Fruit fly (Drosophila melanogaster) whole organism, embryonic: Measurements from ENCODE around the gene CG17028.

Experiments
- Ada2b ChIP-seq: fragments of 200-800 bp; sonication (Bioruptor generic); IDR thresholded peaks from 2 replicates; pipeline ENCODE4 v1.3.6; 2022; ENCODE audit warnings: missing biosample characterization, missing genetic modification characterization
- B-H2 ChIP-seq: fragments of 200-800 bp; sonication (Bioruptor generic); optimal IDR thresholded peaks from 2 replicates; lab custom pipeline; 2018; ENCODE audit warnings: missing biosample characterization, mild to moderate bottlenecking, missing genetic modification characterization
- Blimp-1 ChIP-seq: fragments of 200-800 bp; sonication (Bioruptor generic); optimal IDR thresholded peaks from 3 replicates; lab custom pipeline; 2018; ENCODE audit warnings: missing biosample characterization, missing genetic modification characterization, mild to moderate bottlenecking, moderate library complexity, missing genetic modification reagents
- Bteb2 ChIP-seq: fragments of 200-800 bp; sonication (Bioruptor generic); optimal IDR thresholded peaks from 2 replicates; lab custom pipeline; 2016; ENCODE audit warnings: missing biosample characterization, missing genetic modification characterization
- CG10366 ChIP-seq: fragments of 200-800 bp; sonication (Bioruptor generic); IDR thresholded peaks from 2 replicates; pipeline ENCODE4 v1.3.6; 2022; ENCODE audit warnings: missing biosample characterization, missing genetic modification characterization
- CG11695 ChIP-seq: fragments of 200-800 bp; sonication (Bioruptor generic); IDR thresholded peaks from 3 replicates; pipeline ENCODE4 v1.3.6; 2022; ENCODE audit warnings: missing biosample characterization, missing genetic modification characterization
- CG1233 ChIP-seq: fragments of 200-800 bp; sonication (Bioruptor generic); optimal IDR thresholded peaks from 4 replicates; lab custom pipeline; 2018; ENCODE audit warnings: missing biosample characterization, mild to moderate bottlenecking, missing genetic modification characterization
- CG13424 ChIP-seq: fragments of 200-800 bp; sonication (Bioruptor generic); optimal IDR thresholded peaks from 2 replicates; lab custom pipeline; 2019; ENCODE audit warnings: missing biosample characterization, mild to moderate bottlenecking, missing genetic modification characterization, moderate library complexity
- CG14014 ChIP-seq: fragments of 200-800 bp; sonication (Bioruptor generic); IDR thresholded peaks from 2 replicates; pipeline ENCODE4 v1.3.6; 2022; ENCODE audit warnings: missing biosample characterization, missing genetic modification characterization
- CG14441 ChIP-seq: fragments of 200-800 bp; sonication (Bioruptor generic); IDR thresholded peaks from 2 replicates; pipeline ENCODE4 v1.3.6; 2022; ENCODE audit warnings: missing biosample characterization, missing genetic modification characterization
- CG14667 ChIP-seq: fragments of 200-800 bp; sonication (Bioruptor generic); IDR thresholded peaks from 2 replicates; pipeline ENCODE4 v1.3.6; 2022; ENCODE audit warnings: missing biosample characterization, missing genetic modification characterization
- CG2116 ChIP-seq: fragments of 200-800 bp; sonication (Bioruptor generic); optimal IDR thresholded peaks from 3 replicates; lab custom pipeline; 2018; ENCODE audit warnings: missing biosample characterization, mild to moderate bottlenecking, missing genetic modification characterization
- CG2120 ChIP-seq: fragments of 200-800 bp; sonication (Bioruptor generic); optimal IDR thresholded peaks from 3 replicates; lab custom pipeline; 2016; ENCODE audit warnings: missing biosample characterization, missing genetic modification characterization
- CG33557 ChIP-seq: fragments of 200-800 bp; sonication (Bioruptor generic); optimal IDR thresholded peaks from 2 replicates; lab custom pipeline; 2019; ENCODE audit warnings: missing biosample characterization, mild to moderate bottlenecking, missing genetic modification characterization, moderate library complexity
- CG34376 ChIP-seq: fragments of 200-800 bp; sonication (Bioruptor generic); optimal IDR thresholded peaks from 2 replicates; lab custom pipeline; 2018; ENCODE audit warnings: missing biosample characterization, mild to moderate bottlenecking, missing genetic modification characterization
- CG4328 ChIP-seq: fragments of 200-800 bp; sonication (Bioruptor generic); optimal IDR thresholded peaks from 3 replicates; lab custom pipeline; 2017; ENCODE audit warnings: missing biosample characterization, missing genetic modification reagents, missing genetic modification characterization
- CG4707 ChIP-seq: fragments of 200-800 bp; sonication (Bioruptor generic); optimal IDR thresholded peaks from 2 replicates; lab custom pipeline; 2018; ENCODE audit warnings: missing biosample characterization, mild to moderate bottlenecking, missing genetic modification characterization, moderate library complexity
- CG7556 ChIP-seq: fragments of 200-800 bp; sonication (Bioruptor generic); optimal IDR thresholded peaks from 2 replicates; lab custom pipeline; 2017; ENCODE audit warnings: missing biosample characterization, mild to moderate bottlenecking, missing genetic modification characterization
- CG8924 ChIP-seq: fragments of 200-800 bp; optimal IDR thresholded peaks from 3 replicates; lab custom pipeline; 2019; ENCODE audit warnings: missing biosample characterization, mild to moderate bottlenecking, missing genetic modification characterization, moderate library complexity
- CG9609 ChIP-seq: fragments of 200-800 bp; sonication (Bioruptor generic); optimal IDR thresholded peaks from 3 replicates; lab custom pipeline; 2016; ENCODE audit warnings: missing biosample characterization, missing genetic modification characterization
- CG9817 ChIP-seq: fragments of 200-800 bp; sonication (Bioruptor generic); optimal IDR thresholded peaks from 2 replicates; lab custom pipeline; 2018; ENCODE audit warnings: missing biosample characterization, mild to moderate bottlenecking, missing genetic modification characterization, moderate library complexity
- D19B ChIP-seq: fragments of 200-800 bp; sonication (Bioruptor generic); optimal IDR thresholded peaks from 2 replicates; lab custom pipeline; 2017; ENCODE audit warnings: missing biosample characterization, mild to moderate bottlenecking, missing genetic modification characterization
- Dip3 ChIP-seq: fragments of 200-800 bp; sonication (Bioruptor generic); optimal IDR thresholded peaks from 3 replicates; lab custom pipeline; 2016; ENCODE audit warnings: missing biosample characterization, missing genetic modification characterization
- Dref ChIP-seq: fragments of 200-800 bp; sonication (Bioruptor generic); IDR thresholded peaks from 2 replicates; pipeline ENCODE4 v1.3.6; 2022; ENCODE audit warnings: missing biosample characterization, missing genetic modification characterization
- E2f2 ChIP-seq: fragments of 200-800 bp; sonication (Bioruptor generic); IDR thresholded peaks from 2 replicates; pipeline ENCODE4 v1.3.6; 2022; ENCODE audit warnings: missing biosample characterization, missing genetic modification characterization
- Fer1 ChIP-seq: fragments of 200-800 bp; sonication (Bioruptor generic); optimal IDR thresholded peaks from 2 replicates; lab custom pipeline; 2017; ENCODE audit warnings: missing biosample characterization, mild to moderate bottlenecking, missing genetic modification characterization
- Hmx ChIP-seq: fragments of 200-800 bp; sonication (Bioruptor generic); optimal IDR thresholded peaks from 2 replicates; lab custom pipeline; 2016; ENCODE audit warnings: missing biosample characterization, missing genetic modification characterization
- Hsf ChIP-seq: fragments of 200-800 bp; sonication (Bioruptor generic); optimal IDR thresholded peaks from 3 replicates; lab custom pipeline; 2016; ENCODE audit warnings: missing biosample characterization, missing genetic modification characterization
- Lpt ChIP-seq: fragments of >200 bp; optimal IDR thresholded peaks from 2 replicates; lab custom pipeline; 2018; ENCODE audit warnings: missing biosample characterization, missing genetic modification characterization
- Myb ChIP-seq: fragments of 200-800 bp; sonication (Bioruptor generic); optimal IDR thresholded peaks from 2 replicates; lab custom pipeline; 2016; ENCODE audit warnings: missing biosample characterization, missing genetic modification characterization
- Neu2 ChIP-seq: fragments of 200-800 bp; sonication (Bioruptor generic); optimal IDR thresholded peaks from 3 replicates; lab custom pipeline; 2016; ENCODE audit warnings: missing biosample characterization, missing genetic modification characterization, borderline replicate concordance
- NfI ChIP-seq: fragments of 200-800 bp; sonication (Bioruptor generic); optimal IDR thresholded peaks from 3 replicates; lab custom pipeline; 2018; ENCODE audit warnings: missing biosample characterization, mild to moderate bottlenecking, missing genetic modification characterization, moderate library complexity
- Sox102F ChIP-seq: fragments of 200-800 bp; sonication (Bioruptor generic); optimal IDR thresholded peaks from 2 replicates; lab custom pipeline; 2018; ENCODE audit warnings: missing biosample characterization, mild to moderate bottlenecking, missing genetic modification characterization, moderate library complexity
- bab2 ChIP-seq: fragments of 200-800 bp; sonication (Bioruptor generic); optimal IDR thresholded peaks from 2 replicates; lab custom pipeline; 2016; ENCODE audit warnings: missing biosample characterization, missing genetic modification characterization
- corto ChIP-seq: fragments of 200-800 bp; sonication (Bioruptor generic); optimal IDR thresholded peaks from 2 replicates; lab custom pipeline; 2016; ENCODE audit warnings: missing biosample characterization, mild to moderate bottlenecking, missing genetic modification characterization, moderate library complexity
- crp ChIP-seq, 2 experiments: fragments of 200-800 bp; sonication (Bioruptor generic); optimal IDR thresholded peaks; 2 replicates in 1 of 2; 3 replicates in 1 of 2; lab custom pipeline; 2017; ENCODE audit warnings: missing biosample characterization in 2 of 2, missing genetic modification characterization in 2 of 2, mild to moderate bottlenecking in 1 of 2, moderate library complexity in 1 of 2
- dmrt11E ChIP-seq: fragments of 200-800 bp; sonication (Bioruptor generic); optimal IDR thresholded peaks from 3 replicates; lab custom pipeline; 2018; ENCODE audit warnings: missing biosample characterization, mild to moderate bottlenecking, missing genetic modification characterization, moderate library complexity
- exex ChIP-seq: fragments of 200-800 bp; sonication (Bioruptor generic); optimal IDR thresholded peaks from 4 replicates; lab custom pipeline; 2018; ENCODE audit warnings: missing biosample characterization, mild to moderate bottlenecking, missing genetic modification characterization, moderate library complexity
- fd3F ChIP-seq: fragments of 200-800 bp; sonication (Bioruptor generic); optimal IDR thresholded peaks from 2 replicates; lab custom pipeline; 2018; ENCODE audit warnings: missing biosample characterization, mild to moderate bottlenecking, missing genetic modification characterization, moderate library complexity
- fd64A ChIP-seq: fragments of 200-800 bp; sonication (Bioruptor generic); optimal IDR thresholded peaks from 3 replicates; lab custom pipeline; 2018; ENCODE audit warnings: missing biosample characterization, mild to moderate bottlenecking, missing genetic modification characterization
- hb ChIP-seq: fragments of 200-800 bp; sonication (Bioruptor generic); IDR thresholded peaks from 3 replicates; pipeline ENCODE4 v1.3.6; 2022; ENCODE audit warnings: missing biosample characterization, missing genetic modification characterization; ENCODE audit not compliant: partially characterized antibody
- jing ChIP-seq: fragments of 200-800 bp; sonication (Bioruptor generic); optimal IDR thresholded peaks from 2 replicates; lab custom pipeline; 2018; ENCODE audit warnings: missing biosample characterization, mild to moderate bottlenecking, missing genetic modification characterization
- jumu ChIP-seq: fragments of 200-800 bp; sonication (Bioruptor generic); optimal IDR thresholded peaks from 3 replicates; lab custom pipeline; 2016; ENCODE audit warnings: missing biosample characterization, missing genetic modification characterization
- shn ChIP-seq: fragments of 200-800 bp; sonication (Bioruptor generic); optimal IDR thresholded peaks from 3 replicates; lab custom pipeline; 2016; ENCODE audit warnings: missing biosample characterization, missing genetic modification characterization
- slou ChIP-seq: fragments of 200-800 bp; sonication (Bioruptor generic); optimal IDR thresholded peaks from 3 replicates; lab custom pipeline; 2016; ENCODE audit warnings: missing biosample characterization, missing genetic modification characterization
- sob ChIP-seq: fragments of 200-800 bp; sonication (Bioruptor generic); IDR thresholded peaks from 2 replicates; pipeline ENCODE4 v1.3.6; 2022; ENCODE audit warnings: missing biosample characterization, missing genetic modification characterization
- sqz ChIP-seq: fragments of 200-800 bp; sonication (Bioruptor generic); optimal IDR thresholded peaks from 3 replicates; lab custom pipeline; 2018; ENCODE audit warnings: missing biosample characterization, mild to moderate bottlenecking, missing genetic modification characterization
- wek ChIP-seq: fragments of 200-800 bp; sonication (Bioruptor generic); optimal IDR thresholded peaks from 3 replicates; lab custom pipeline; 2018; ENCODE audit warnings: missing biosample characterization, mild to moderate bottlenecking, missing genetic modification characterization, moderate library complexity

Gene CG17028

dm6 chr3L:16011319-16012210 lies 33.2 kb downstream of the CG17028 start, which contains the start of gene mib1 (continued):
- TF ChIP-seq Lpt (GFP tag; lab: Kevin White, UChicago) (no peak), corto (no peak), Myb (peak; percentile 91), jumu (GFP tag; lab: Kevin White, UChicago) (no peak), CG14014 (GFP tag; lab: Robert Waterston, UW) (0 out of 2 replicates have a peak, but pooled peaks have one; percentile 24), shn (GFP tag; lab: Kevin White, UChicago) (peak; percentile 27), CG8924 (peak; percentile 42), Hsf (GFP tag; lab: Kevin White, UChicago) (peak; percentile 24), CG9609 (peak; percentile 40), crp (GFP tag; optimal IDR thresholded peaks at IDR 0.05; lab: Kevin White, UChicago) (peak in 1 of 2 experiments; percentile 55), Dip3 (GFP tag; lab: Kevin White, UChicago) (no peak), Ada2b (no peak), CG7556 (peak; percentile 22), CG33557 (GFP tag; lab: Kevin White, UChicago) (peak; percentile 12), CG13424 (peak; percentile 41), exex (tag; lab: Kevin White, UChicago) (no peak), jing (GFP tag; lab: Kevin White, UChicago) (no peak), CG2116 (GFP tag; lab: Kevin White, UChicago) (peak; percentile 47), E2f2 (peak; percentile 23; the same call in 1 of the 2 replicates), Bteb2 (GFP tag; lab: Kevin White, UChicago) (no peak), CG4707 (GFP tag; lab: Kevin White, UChicago) (peak; percentile 99), CG10366 (GFP tag; lab: Robert Waterston, UW) (no peak), CG14441 (GFP tag; lab: Robert Waterston, UW) (0 out of 2 replicates have a peak, but pooled peaks have one; percentile 5), NfI (GFP tag; lab: Kevin White, UChicago) (peak; percentile 53), Fer1 (GFP tag; lab: Kevin White, UChicago) (peak; percentile 64), sqz (GFP tag; lab: Kevin White, UChicago) (no peak), Hmx (GFP tag; lab: Kevin White, UChicago) (no peak), bab2 (GFP tag; lab: Kevin White, UChicago) (no peak), Blimp-1 (GFP tag; lab: Kevin White, UChicago) (peak; percentile 18), dmrt11E (tag; lab: Kevin White, UChicago) (peak; percentile 1), fd64A (no peak), CG2120 (peak; percentile 40), CG34376 (GFP tag; lab: Kevin White, UChicago) (peak; percentile 29), sob (GFP tag; lab: Robert Waterston, UW) (peak; percentile 65; the same call in 1 of the 2 replicates), Neu2 (GFP tag; lab: Kevin White, UChicago) (no peak), Sox102F (GFP tag; lab: Kevin White, UChicago) (no peak), fd3F (GFP tag; lab: Kevin White, UChicago) (no peak), hb (peak; percentile 84), CG1233 (GFP tag; lab: Kevin White, UChicago) (no peak), CG14667 (GFP tag; lab: Robert Waterston, UW) (no peak), slou (GFP tag; lab: Kevin White, UChicago) (no peak), CG9817 (tag; lab: Kevin White, UChicago) (peak; percentile 38), CG11695 (GFP tag; lab: Robert Waterston, UW) (no peak; the same call in 2 of the 3 replicates), CG4328 (GFP tag; lab: Kevin White, UChicago) (peak; percentile 15), Dref (GFP tag; lab: Robert Waterston, UW) (peak; percentile 54), D19B (no peak), wek (GFP tag; lab: Kevin White, UChicago) (no peak), B-H2 (GFP tag; lab: Kevin White, UChicago) (peak; percentile 58)
